Fruit fly (Drosophila melanogaster): Measurements from ENCODE around the gene MKP-4.
A peak's percentile ranks its signal among the peaks of the same experiment; 100 is the strongest.

MKP-4 gene

dm6 chrX:19597684-19598363 is 25.1 kb upstream of the MKP-4 start, which contains the start of gene RpS10b (continued):
- peak; percentile 92 for TF ChIP-seq CG6854 (GFP tag; optimal IDR thresholded peaks at IDR 0.05)
- TF ChIP-seq CG14014 (GFP tag; IDR thresholded peaks at IDR 0.05) = peak; percentile 66; the same call in 1 of the 2 replicates
- TF ChIP-seq nau (GFP tag; optimal IDR thresholded peaks at IDR 0.05) = peak; percentile 96
- peak; percentile 86 for TF ChIP-seq D19B (GFP tag; optimal IDR thresholded peaks at IDR 0.05)
- TF ChIP-seq p53 (GFP tag; optimal IDR thresholded peaks at IDR 0.05) = peak; percentile 83
- no peak for TF ChIP-seq dan (GFP tag; IDR thresholded peaks at IDR 0.05)
- peak; percentile 54 for TF ChIP-seq CG13123 (GFP tag; optimal IDR thresholded peaks at IDR 0.05)
- peak; percentile 67 for TF ChIP-seq CG12744 (GFP tag; optimal IDR thresholded peaks at IDR 0.05)
- peak; percentile 71 for TF ChIP-seq Nf-YC (tag; optimal IDR thresholded peaks at IDR 0.05)
- TF ChIP-seq tx (GFP tag; optimal IDR thresholded peaks at IDR 0.05) = peak; percentile 76
- TF ChIP-seq CG6272 (GFP tag; IDR thresholded peaks at IDR 0.05) = peak; percentile 63; the same call in 1 of the 2 replicates
- TF ChIP-seq ftz-f1 (GFP tag; optimal IDR thresholded peaks at IDR 0.05) = peak; percentile 56
- TF ChIP-seq CG4360 (GFP tag; IDR thresholded peaks at IDR 0.05) = no peak
- TF ChIP-seq CG12071 (GFP tag; optimal IDR thresholded peaks at IDR 0.05) = peak; percentile 94
- TF ChIP-seq unc-4 (GFP tag; IDR thresholded peaks at IDR 0.05; ENCODE audit: partially characterized antibody) = peak; percentile 88
- TF ChIP-seq CG11247 (GFP tag; IDR thresholded peaks at IDR 0.05) = peak; percentile 69
- TF ChIP-seq cad (GFP tag; optimal IDR thresholded peaks at IDR 0.05) = no peak
- peak; percentile 55 for TF ChIP-seq Ssrp (tag; optimal IDR thresholded peaks at IDR 0.05)
- peak; percentile 70 for TF ChIP-seq CG18476 (GFP tag; optimal IDR thresholded peaks at IDR 0.05)
- TF ChIP-seq row (GFP tag; IDR thresholded peaks at IDR 0.05) = peak; percentile 55
- TF ChIP-seq psq (GFP tag; optimal IDR thresholded peaks at IDR 0.05) = peak; percentile 42
- TF ChIP-seq hbn (GFP tag; IDR thresholded peaks at IDR 0.05; ENCODE audit: partially characterized antibody) = peak; percentile 91
- TF ChIP-seq CG11560 (tag; IDR thresholded peaks at IDR 0.05) = peak; percentile 73; the same call in 1 of the 3 replicates
- peak; percentile 97 for TF ChIP-seq Lhr (GFP tag; optimal IDR thresholded peaks at IDR 0.05)
- TF ChIP-seq Gsc (GFP tag; IDR thresholded peaks at IDR 0.05) = no peak
- TF ChIP-seq bigmax (GFP tag; optimal IDR thresholded peaks at IDR 0.05) = peak; percentile 83
- TF ChIP-seq Spps (tag; optimal IDR thresholded peaks at IDR 0.05) = peak; percentile 65
- peak; percentile 91 for TF ChIP-seq gro (GFP tag; optimal IDR thresholded peaks at IDR 0.05)
- peak; percentile 57 for TF ChIP-seq CG4617 (GFP tag; optimal IDR thresholded peaks at IDR 0.05; ENCODE audit: borderline replicate concordance)
- TF ChIP-seq gcm2 (GFP tag; optimal IDR thresholded peaks at IDR 0.05) = peak; percentile 76
- peak; percentile 78 for TF ChIP-seq CG12769 (tag; optimal IDR thresholded peaks at IDR 0.05)
- TF ChIP-seq CG11504 (tag; optimal IDR thresholded peaks at IDR 0.05) = peak; percentile 77
- TF ChIP-seq chm (GFP tag; IDR thresholded peaks at IDR 0.05) = peak; percentile 90
- peak; percentile 95 for TF ChIP-seq Sry-δ (GFP tag; optimal IDR thresholded peaks at IDR 0.05)
- TF ChIP-seq Dbx (GFP tag; IDR thresholded peaks at IDR 0.05) = peak; percentile 81
- peak; percentile 69 for TF ChIP-seq CTCF (GFP tag; optimal IDR thresholded peaks at IDR 0.05)
- TF ChIP-seq Ets97D (GFP tag; optimal IDR thresholded peaks at IDR 0.05) = peak; percentile 99
- peak; percentile 83 for TF ChIP-seq Atf3 (GFP tag; optimal IDR thresholded peaks at IDR 0.05)
- TF ChIP-seq CG10654 (GFP tag; optimal IDR thresholded peaks at IDR 0.05) = peak; percentile 83
- TF ChIP-seq CG4707 (GFP tag; optimal IDR thresholded peaks at IDR 0.05) = peak; percentile 90
- peak; percentile 89 for TF ChIP-seq CG9876 (GFP tag; optimal IDR thresholded peaks at IDR 0.05)
- TF ChIP-seq Oli (tag; optimal IDR thresholded peaks at IDR 0.05) = peak; percentile 80
- peak; percentile 70 for TF ChIP-seq E2f1 (GFP tag; IDR thresholded peaks at IDR 0.05)
- TF ChIP-seq CG7786 (GFP tag; optimal IDR thresholded peaks at IDR 0.05) = peak; percentile 81
- TF ChIP-seq sr (GFP tag; IDR thresholded peaks at IDR 0.05) = peak; percentile 88
- peak; percentile 76 for TF ChIP-seq CG3163 (GFP tag; optimal IDR thresholded peaks at IDR 0.05)
- peak; percentile 88 for TF ChIP-seq Opbp (GFP tag; IDR thresholded peaks at IDR 0.05; ENCODE audit: partially characterized antibody)
- TF ChIP-seq CG43689 (GFP tag; IDR thresholded peaks at IDR 0.05) = peak; percentile 78
- TF ChIP-seq CG34376 (GFP tag; optimal IDR thresholded peaks at IDR 0.05) = peak; percentile 99
- peak; percentile 94 for TF ChIP-seq sqz (GFP tag; optimal IDR thresholded peaks at IDR 0.05)
- TF ChIP-seq pfk (GFP tag; optimal IDR thresholded peaks at IDR 0.05) = peak; percentile 81

Measured in whole organism, embryonic.